Worm (Caenorhabditis elegans): ENCODE data around the gene F40H3.3.

DNA sequence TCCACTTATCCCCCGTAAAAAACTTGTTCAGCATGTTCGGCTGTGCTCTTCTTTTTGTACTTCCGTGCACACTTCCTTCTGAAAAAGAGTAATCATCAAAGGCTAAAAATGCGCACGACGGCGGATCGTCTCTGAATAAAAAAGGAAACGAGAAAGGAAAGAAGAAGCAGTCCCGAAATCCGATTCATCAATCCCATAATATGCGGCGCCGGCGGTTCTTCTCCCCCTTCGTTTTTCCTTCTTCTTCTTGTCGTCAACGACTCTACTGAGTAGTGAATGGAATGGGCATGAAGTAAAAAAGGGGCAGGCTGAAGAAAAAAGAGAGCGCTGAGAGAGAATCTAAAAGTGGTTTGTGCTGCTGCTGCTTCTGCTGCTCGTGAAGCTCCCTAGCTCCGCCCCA, 21.9 kb upstream of the F40H3.3 start:
- no peak for TF ChIP-seq lim-6 (tag; optimal IDR thresholded peaks at IDR 0.05)
- no peak for TF ChIP-seq ceh-48 (tag; optimal IDR thresholded peaks at IDR 0.05)
- no peak for TF ChIP-seq sox-4 (tag; optimal IDR thresholded peaks at IDR 0.05)
- no peak for TF ChIP-seq ceh-22 (tag; optimal IDR thresholded peaks at IDR 0.05)
- no peak for TF ChIP-seq ztf-16 (tag; optimal IDR thresholded peaks at IDR 0.05)
- no peak for TF ChIP-seq pha-4 (tag; optimal IDR thresholded peaks at IDR 0.05)
- TF ChIP-seq hlh-15 (tag; optimal IDR thresholded peaks at IDR 0.05) = no peak
- TF ChIP-seq ets-4 (tag; optimal IDR thresholded peaks at IDR 0.05) = no peak
- no peak for TF ChIP-seq pax-1 (tag; optimal IDR thresholded peaks at IDR 0.05)
- TF ChIP-seq hlh-30 (tag; optimal IDR thresholded peaks at IDR 0.05; ENCODE audit: insufficient read depth) = no peak
- TF ChIP-seq ceh-24 (tag; optimal IDR thresholded peaks at IDR 0.05) = no peak
- no peak for TF ChIP-seq nfya-1 (tag; optimal IDR thresholded peaks at IDR 0.05)
- TF ChIP-seq tbx-7 (tag; optimal IDR thresholded peaks at IDR 0.05) = no peak
- TF ChIP-seq hlh-13 (GFP tag; optimal IDR thresholded peaks at IDR 0.05) = no peak
